Worm (Caenorhabditis elegans): ENCODE results near the gene F44E7.3.

F44E7.3 gene

ce11 chrV:5790497-5791280, 18.9 kb downstream of the F44E7.3 start, which contains the start of the genes nhr-142 and F44E7.9 (continued):
- TF ChIP-seq dmd-9 (GFP tag; IDR thresholded peaks at IDR 0.05) (peak; percentile 70; the same call in 1 of the 2 replicates), ceh-82 (tag; optimal IDR thresholded peaks at IDR 0.05) (no peak), zfp-3 (GFP tag; conservative IDR thresholded peaks at IDR 0.05) (0 out of 2 replicates have a peak, but pooled peaks have one; percentile 54), hlh-11 (tag; optimal IDR thresholded peaks at IDR 0.05) (peak; percentile 80), pha-4 (GFP tag; IDR thresholded peaks at IDR 0.05) (peak; percentile 71), pha-4 (tag; optimal IDR thresholded peaks at IDR 0.05) (no peak), mxl-2 (GFP tag; conservative IDR thresholded peaks at IDR 0.05) (0 out of 2 replicates have a peak, but pooled peaks have one; percentile 31), nhr-10 (tag; optimal IDR thresholded peaks at IDR 0.05) (no peak), saeg-2 (GFP tag; IDR thresholded peaks at IDR 0.05) (0 out of 2 replicates have a peak, but pooled peaks have one; percentile 36), hmg-1.1 (GFP tag; IDR thresholded peaks at IDR 0.05) (peak; percentile 82), ZK546.5 (tag; optimal IDR thresholded peaks at IDR 0.05) (no peak), F49E8.2 (tag; optimal IDR thresholded peaks at IDR 0.05; ENCODE audit: borderline replicate concordance) (no peak), ztf-11 (tag; optimal IDR thresholded peaks at IDR 0.05) (no peak), duxl-1 (tag; optimal IDR thresholded peaks at IDR 0.05; ENCODE audit: poor library complexity) (peak; percentile 37), F44E2.7 (GFP tag; IDR thresholded peaks at IDR 0.05) (no peak), nhr-28 (tag; optimal IDR thresholded peaks at IDR 0.05) (peak; percentile 100), nhr-77 (tag; optimal IDR thresholded peaks at IDR 0.05) (peak; percentile 84), lim-7 (GFP tag; IDR thresholded peaks at IDR 0.05) (no peak), dmd-8 (GFP tag; IDR thresholded peaks at IDR 0.05) (no peak), rbr-2 (tag; optimal IDR thresholded peaks at IDR 0.05) (peak; percentile 89), pqm-1 (tag; optimal IDR thresholded peaks at IDR 0.05) (peak; percentile 16), spr-1 (tag; optimal IDR thresholded peaks at IDR 0.05) (peak; percentile 83), dmd-6 (GFP tag; IDR thresholded peaks at IDR 0.05) (peak; percentile 77), tra-1 (GFP tag; IDR thresholded peaks at IDR 0.05) (peak; percentile 58), dpl-1 (GFP tag; optimal IDR thresholded peaks at IDR 0.05) (peak; percentile 83), lin-29 (GFP tag; IDR thresholded peaks at IDR 0.05) (0 out of 2 replicates have a peak, but pooled peaks have one; percentile 52), Y48G9A.11 (GFP tag; IDR thresholded peaks at IDR 0.05) (peak; percentile 47; the same call in 1 of the 2 replicates), jun-1 (tag; optimal IDR thresholded peaks at IDR 0.05) (peak; percentile 21), zip-2 (tag; optimal IDR thresholded peaks at IDR 0.05) (peak; percentile 14), sdz-12 (GFP tag; optimal IDR thresholded peaks at IDR 0.05) (no peak), set-16 (GFP tag; IDR thresholded peaks at IDR 0.05) (no peak), nhr-102 (tag; optimal IDR thresholded peaks at IDR 0.05) (peak; percentile 92), lir-3 (tag; optimal IDR thresholded peaks at IDR 0.05) (peak; percentile 2), dve-1 (tag; optimal IDR thresholded peaks at IDR 0.05; ENCODE audit: insufficient read depth) (peak; percentile 82), mes-2 (tag; optimal IDR thresholded peaks at IDR 0.05; ENCODE audit: poor library complexity, severe bottlenecking) (peak; percentile 95), daf-16 (GFP tag; optimal IDR thresholded peaks at IDR 0.05) (no peak), daf-16 (tag; optimal IDR thresholded peaks at IDR 0.05) (peak; percentile 49), nhr-6 (tag; optimal IDR thresholded peaks at IDR 0.05) (peak; percentile 91), zfp-2 (tag; optimal IDR thresholded peaks at IDR 0.05) (peak; percentile 27)

ce11 chrV:5792031-5792430, 20.3 kb downstream of the F44E7.3 start, which contains the start of gene ZC250.2:
TSS of gene ZC250.2 (plus strand) at chrV:5792331.
- TF ChIP-seq lsy-2 (tag; optimal IDR thresholded peaks at IDR 0.05) = no peak
- no peak for TF ChIP-seq ama-1 (optimal IDR thresholded peaks at IDR 0.05)
- no peak for TF ChIP-seq hlh-30 (tag; optimal IDR thresholded peaks at IDR 0.05; ENCODE audit: insufficient read depth)
- TF ChIP-seq hlh-11 (tag; optimal IDR thresholded peaks at IDR 0.05) = no peak
- no peak for TF ChIP-seq nhr-25 (tag; optimal IDR thresholded peaks at IDR 0.05; ENCODE audit: borderline replicate concordance, insufficient read depth)
- TF ChIP-seq ceh-28 (tag; optimal IDR thresholded peaks at IDR 0.05) = no peak
- no peak for TF ChIP-seq unc-39 (tag; optimal IDR thresholded peaks at IDR 0.05)
- TF ChIP-seq zip-11 (GFP tag; IDR thresholded peaks at IDR 0.05) = no peak
- no peak for TF ChIP-seq fkh-10 (GFP tag; optimal IDR thresholded peaks at IDR 0.05)
- TF ChIP-seq daf-16 (GFP tag; optimal IDR thresholded peaks at IDR 0.05) = no peak
- no peak for TF ChIP-seq daf-16 (tag; optimal IDR thresholded peaks at IDR 0.05)
- TF ChIP-seq lir-3 (tag; optimal IDR thresholded peaks at IDR 0.05) = no peak
- no peak for TF ChIP-seq F49E8.2 (tag; optimal IDR thresholded peaks at IDR 0.05; ENCODE audit: borderline replicate concordance)
- no peak for TF ChIP-seq lim-7 (GFP tag; IDR thresholded peaks at IDR 0.05)
- TF ChIP-seq rbr-2 (tag; optimal IDR thresholded peaks at IDR 0.05) = no peak
- no peak for TF ChIP-seq mxl-2 (GFP tag; conservative IDR thresholded peaks at IDR 0.05)
- TF ChIP-seq lin-29 (GFP tag; IDR thresholded peaks at IDR 0.05) = no peak
- no peak for TF ChIP-seq cey-2 (tag; optimal IDR thresholded peaks at IDR 0.05; ENCODE audit: borderline replicate concordance, insufficient read depth)
- no peak for TF ChIP-seq nhr-48 (tag; optimal IDR thresholded peaks at IDR 0.05)

Data from whole organism, L4 larva.